Worm (Caenorhabditis elegans) whole organism, L4 larva: ENCODE measurements around the gene T25B6.5.

Source experiments
- R02D3.7 ChIP-seq: fragments of 150-350 bp; sonication (generic microtip); optimal IDR thresholded peaks from 3 replicates; lab custom pipeline; 2014; ENCODE audit warnings: missing biosample characterization, missing genetic modification characterization
- Y48G9A.11 ChIP-seq: fragments of 200-800 bp; sonication (Bioruptor generic); IDR thresholded peaks from 2 replicates; pipeline ENCODE4 v1.3.6; 2022; ENCODE audit warnings: missing genetic modification reagents, missing genetic modification characterization, missing compliant biosample characterization
- ceh-28 ChIP-seq: fragments of 150-350 bp; optimal IDR thresholded peaks from 2 replicates; lab custom pipeline; 2014; ENCODE audit warnings: missing biosample characterization, missing genetic modification reagents, missing genetic modification characterization
- ces-1 ChIP-seq: fragments of 150-350 bp; sonication (generic microtip); optimal IDR thresholded peaks from 4 replicates; lab custom pipeline; 2014; ENCODE audit warnings: missing biosample characterization, missing genetic modification reagents, missing genetic modification characterization
- fos-1 ChIP-seq: fragments of 150-350 bp; optimal IDR thresholded peaks from 2 replicates; lab custom pipeline; 2014; ENCODE audit warnings: missing biosample characterization, missing genetic modification characterization
- hmg-1.1 ChIP-seq: fragments of 200-800 bp; sonication (Bioruptor generic); IDR thresholded peaks from 2 replicates; pipeline ENCODE4 v1.3.6; 2022; ENCODE audit warnings: missing genetic modification reagents, missing genetic modification characterization, missing compliant biosample characterization
- mes-2 ChIP-seq: sonication (generic microtip); optimal IDR thresholded peaks from 2 replicates; lab custom pipeline; 2016; ENCODE audit warnings: missing genotype, mild to moderate bottlenecking, missing genetic modification characterization, missing compliant biosample characterization; ENCODE audit not compliant: poor library complexity, severe bottlenecking
- nhr-28 ChIP-seq: fragments of 150-350 bp; optimal IDR thresholded peaks from 2 replicates; lab custom pipeline; 2014; ENCODE audit warnings: missing biosample characterization, missing genetic modification characterization
- nhr-41 ChIP-seq: fragments of 200-800 bp; sonication (Bioruptor generic); IDR thresholded peaks from 2 replicates; pipeline ENCODE4 v1.3.6; 2022; ENCODE audit warnings: missing genetic modification reagents, missing genetic modification characterization, missing compliant biosample characterization
- nhr-76 ChIP-seq: fragments of 150-350 bp; optimal IDR thresholded peaks from 2 replicates; lab custom pipeline; 2014; ENCODE audit warnings: missing biosample characterization, missing genetic modification characterization
- nhr-77 ChIP-seq: fragments of 150-350 bp; optimal IDR thresholded peaks from 2 replicates; lab custom pipeline; 2014; ENCODE audit warnings: missing biosample characterization, missing genetic modification characterization
- pqm-1 ChIP-seq: sonication (generic microtip); optimal IDR thresholded peaks from 2 replicates; lab custom pipeline; 2017; ENCODE audit warnings: missing biosample characterization, missing genetic modification characterization

DNA sequence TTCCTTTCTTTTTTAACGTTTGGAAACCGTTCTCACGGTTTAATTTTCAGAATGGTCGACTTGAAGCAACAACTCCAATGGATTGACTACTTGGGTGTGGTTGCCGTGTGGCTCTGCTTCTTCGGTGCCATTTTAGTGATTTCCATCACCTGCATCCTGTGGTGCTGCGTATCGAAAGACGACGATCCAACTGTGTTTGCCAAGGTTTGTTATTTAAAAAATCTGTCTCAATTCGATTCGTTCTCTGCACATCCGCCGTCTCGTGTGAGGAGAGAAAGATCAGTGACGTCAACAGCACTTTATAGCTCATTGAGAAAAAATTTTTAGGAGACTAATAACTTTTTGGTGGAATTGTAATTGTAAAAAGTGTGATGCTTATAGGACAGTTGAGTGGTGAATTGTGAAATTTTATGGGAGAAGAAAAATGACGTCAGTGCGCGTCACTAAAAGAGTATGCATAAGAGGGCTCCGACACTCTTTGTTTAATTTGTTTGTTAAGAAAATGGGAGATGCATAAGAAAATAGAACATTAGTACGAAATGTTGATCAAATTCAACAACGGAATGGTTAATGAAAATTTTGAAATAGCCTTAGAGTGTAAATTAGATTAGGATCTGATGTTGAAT is 24.0 kb downstream of the T25B6.5 start, which contains the start of gene C24A3.2:
- TF ChIP-seq pqm-1 (tag; lab: Kevin White, UChicago) (no peak), nhr-41 (GFP tag; lab: Robert Waterston, UW) (no peak), nhr-28 (tag; lab: Kevin White, UChicago) (no peak), nhr-77 (tag; lab: Kevin White, UChicago) (no peak), hmg-1.1 (GFP tag; lab: Robert Waterston, UW) (no peak), mes-2 (tag; lab: Kevin White, UChicago) (no peak), Y48G9A.11 (GFP tag; lab: Robert Waterston, UW) (no peak), ceh-28 (tag; lab: Kevin White, UChicago) (no peak), fos-1 (tag; lab: Kevin White, UChicago) (no peak), ces-1 (GFP tag; lab: Kevin White, UChicago) (no peak), nhr-76 (tag; lab: Kevin White, UChicago) (no peak), R02D3.7 (tag; lab: Kevin White, UChicago) (no peak)
